Worm (Caenorhabditis elegans) whole organism, L1 larva: Measurements from ENCODE around the gene pars-1.

Experiments
- C04F5.9 ChIP-seq: sonication (generic microtip); optimal IDR thresholded peaks from 2 replicates; lab custom pipeline; 2016; ENCODE audit warnings: missing genetic modification characterization, missing compliant biosample characterization
- alr-1 ChIP-seq: fragments of 200-800 bp; sonication (Bioruptor generic); optimal IDR thresholded peaks from 2 replicates; lab custom pipeline; 2018; ENCODE audit warnings: borderline replicate concordance, mild to moderate bottlenecking, missing genetic modification characterization, missing compliant biosample characterization
- blmp-1 ChIP-seq: fragments of 150-350 bp; optimal IDR thresholded peaks from 2 replicates; lab custom pipeline; 2014; ENCODE audit warnings: missing biosample characterization, missing genetic modification characterization
- ceh-63 ChIP-seq: fragments of 200-800 bp; sonication (Bioruptor generic); optimal IDR thresholded peaks from 2 replicates; lab custom pipeline; 2018; ENCODE audit warnings: mild to moderate bottlenecking, missing genetic modification characterization, missing compliant biosample characterization
- ceh-88 ChIP-seq: fragments of 200-800 bp; sonication (Bioruptor generic); IDR thresholded peaks from 2 replicates; pipeline ENCODE4 v1.3.6; 2022; ENCODE audit warnings: missing genetic modification characterization, missing compliant biosample characterization
- ceh-90 ChIP-seq: sonication (generic microtip); optimal IDR thresholded peaks from 2 replicates; lab custom pipeline; 2016; ENCODE audit warnings: missing genetic modification characterization, missing compliant biosample characterization
- ces-1 ChIP-seq: fragments of 150-350 bp; optimal IDR thresholded peaks from 2 replicates; lab custom pipeline; 2014; ENCODE audit warnings: missing biosample characterization, missing genetic modification reagents, missing genetic modification characterization
- efl-1 ChIP-seq, 4 experiments: fragments of 150-350 bp; optimal IDR thresholded peaks in 3 of 4; peaks in 1 of 4; 1 replicate in 1 of 4; 2 replicates in 3 of 4; lab custom pipeline; 2014; ENCODE audit warnings: missing biosample characterization in 2 of 4, missing genetic modification characterization in 2 of 4, missing genetic modification reagents in 2 of 4
- efl-3 ChIP-seq: fragments of 200-800 bp; sonication (Bioruptor generic); optimal IDR thresholded peaks from 2 replicates; lab custom pipeline; 2018; ENCODE audit warnings: mild to moderate bottlenecking, missing genetic modification characterization, missing compliant biosample characterization
- egl-13 ChIP-seq: sonication (generic microtip); optimal IDR thresholded peaks from 2 replicates; lab custom pipeline; 2016; ENCODE audit warnings: missing genotype, missing genetic modification reagents, missing genetic modification characterization, missing compliant biosample characterization
- egl-27 ChIP-seq, 2 experiments: fragments of 150-350 bp in 1 of 2; sonication (generic microtip); optimal IDR thresholded peaks; 3 replicates each; lab custom pipeline; 2017 to 2018; ENCODE audit warnings: missing biosample characterization in 2 of 2, missing genetic modification characterization in 2 of 2, missing genetic modification reagents in 2 of 2
- elt-2 ChIP-seq: sonication (generic microtip); optimal IDR thresholded peaks from 2 replicates; lab custom pipeline; 2016; ENCODE audit warnings: missing genetic modification characterization, mild to moderate bottlenecking, inconsistent platforms, missing compliant biosample characterization, missing genetic modification reagents
- elt-3 ChIP-seq, 6 experiments: fragments of 150-350 bp in 1 of 6; sonication (generic microtip); optimal IDR thresholded peaks; 2 replicates each; lab custom pipeline; 2017 to 2018; ENCODE audit warnings: missing biosample characterization in 6 of 6, missing genetic modification characterization in 6 of 6, inconsistent platforms in 1 of 6
- fkh-8 ChIP-seq: sonication (generic microtip); optimal IDR thresholded peaks from 2 replicates; lab custom pipeline; 2016; ENCODE audit warnings: mild to moderate bottlenecking, missing genetic modification characterization, missing compliant biosample characterization
- fos-1 ChIP-seq: fragments of 150-350 bp; optimal IDR thresholded peaks from 2 replicates; lab custom pipeline; 2014; ENCODE audit warnings: missing biosample characterization, missing genetic modification characterization
- grh-1 ChIP-seq: fragments of 200-800 bp; sonication (Bioruptor generic); IDR thresholded peaks from 2 replicates; pipeline ENCODE4 v1.3.6; 2022; ENCODE audit warnings: missing genetic modification reagents, missing genetic modification characterization, missing compliant biosample characterization
- hpl-2 ChIP-seq: fragments of 150-350 bp; optimal IDR thresholded peaks from 2 replicates; lab custom pipeline; 2014; ENCODE audit warnings: missing biosample characterization, missing genetic modification reagents, missing genetic modification characterization
- irx-1 ChIP-seq: sonication (generic microtip); optimal IDR thresholded peaks from 2 replicates; lab custom pipeline; 2016; ENCODE audit warnings: missing genetic modification characterization, missing compliant biosample characterization
- isw-1 ChIP-seq: fragments of 200-800 bp; sonication (Bioruptor generic); IDR thresholded peaks from 2 replicates; pipeline ENCODE4 v1.3.6; 2022; ENCODE audit warnings: missing genetic modification characterization, missing compliant biosample characterization
- jun-1 ChIP-seq: fragments of 150-350 bp; optimal IDR thresholded peaks from 2 replicates; lab custom pipeline; 2014; ENCODE audit warnings: missing biosample characterization, missing genetic modification reagents, missing genetic modification characterization
- lin-14 ChIP-seq: fragments of 200-800 bp; sonication (Bioruptor generic); optimal IDR thresholded peaks from 2 replicates; lab custom pipeline; 2018; ENCODE audit warnings: mild to moderate bottlenecking, missing genetic modification characterization, moderate library complexity, missing compliant biosample characterization
- lin-39 ChIP-seq: fragments of 150-350 bp; optimal IDR thresholded peaks from 2 replicates; lab custom pipeline; 2014; ENCODE audit warnings: missing biosample characterization, missing genetic modification reagents, missing genetic modification characterization
- mdl-1 ChIP-seq, 2 experiments: fragments of 150-350 bp; optimal IDR thresholded peaks; 2 replicates each; lab custom pipeline; 2014 to 2017; ENCODE audit warnings: missing biosample characterization in 2 of 2, missing genetic modification characterization in 2 of 2, inconsistent platforms in 1 of 2
- mep-1 ChIP-seq: fragments of 150-350 bp; optimal IDR thresholded peaks from 2 replicates; lab custom pipeline; 2014; ENCODE audit warnings: missing biosample characterization, missing genetic modification characterization
- nhr-20 ChIP-seq: sonication (generic microtip); optimal IDR thresholded peaks from 2 replicates; lab custom pipeline; 2016; ENCODE audit warnings: mild to moderate bottlenecking, missing genetic modification characterization, missing compliant biosample characterization
- nhr-237 ChIP-seq: fragments of 150-350 bp; optimal IDR thresholded peaks from 2 replicates; lab custom pipeline; 2014; ENCODE audit warnings: missing biosample characterization, missing genetic modification characterization
- nhr-47 ChIP-seq: sonication (generic microtip); optimal IDR thresholded peaks from 2 replicates; lab custom pipeline; 2016; ENCODE audit warnings: mild to moderate bottlenecking, missing genetic modification characterization, moderate library complexity, missing compliant biosample characterization
- nhr-76 ChIP-seq: sonication (generic microtip); optimal IDR thresholded peaks from 2 replicates; lab custom pipeline; 2017; ENCODE audit warnings: missing biosample characterization, missing genetic modification characterization
- nhr-77 ChIP-seq: fragments of 150-350 bp; optimal IDR thresholded peaks from 2 replicates; lab custom pipeline; 2014; ENCODE audit warnings: missing biosample characterization, missing genetic modification characterization
- nhr-84 ChIP-seq: sonication (generic microtip); optimal IDR thresholded peaks from 2 replicates; lab custom pipeline; 2017; ENCODE audit warnings: missing biosample characterization, missing genetic modification characterization
- pax-3 ChIP-seq: fragments of 200-800 bp; sonication (Bioruptor generic); optimal IDR thresholded peaks from 2 replicates; lab custom pipeline; 2018; ENCODE audit warnings: mild to moderate bottlenecking, missing genetic modification characterization, moderate library complexity, missing compliant biosample characterization
- pqm-1 ChIP-seq: sonication (generic microtip); optimal IDR thresholded peaks from 3 replicates; lab custom pipeline; 2017; ENCODE audit warnings: missing biosample characterization, missing genetic modification characterization
- rnt-1 ChIP-seq: sonication (generic microtip); optimal IDR thresholded peaks from 2 replicates; lab custom pipeline; 2016; ENCODE audit warnings: mild to moderate bottlenecking, missing genetic modification characterization, moderate library complexity, missing compliant biosample characterization
- snpc-4 ChIP-seq: fragments of 150-350 bp; optimal IDR thresholded peaks from 2 replicates; lab custom pipeline; 2014; ENCODE audit warnings: missing biosample characterization, missing genetic modification characterization
- sox-4 ChIP-seq: sonication (generic microtip); optimal IDR thresholded peaks from 2 replicates; lab custom pipeline; 2016; ENCODE audit warnings: missing genetic modification characterization, missing compliant biosample characterization
- sptf-1 ChIP-seq: fragments of 150-350 bp; optimal IDR thresholded peaks from 2 replicates; lab custom pipeline; 2014; ENCODE audit warnings: missing biosample characterization, missing genetic modification characterization
- sup-37 ChIP-seq: fragments of 200-800 bp; sonication (Bioruptor generic); optimal IDR thresholded peaks from 2 replicates; lab custom pipeline; 2018; ENCODE audit warnings: mild to moderate bottlenecking, missing genetic modification characterization, missing compliant biosample characterization
- swsn-7 ChIP-seq: sonication (generic microtip); optimal IDR thresholded peaks from 2 replicates; lab custom pipeline; 2016; ENCODE audit warnings: missing genetic modification characterization, missing compliant biosample characterization
- tlp-1 ChIP-seq: fragments of 150-350 bp; optimal IDR thresholded peaks from 2 replicates; lab custom pipeline; 2014; ENCODE audit warnings: missing biosample characterization, missing genetic modification characterization
- unc-130 ChIP-seq: fragments of 150-350 bp; optimal IDR thresholded peaks from 2 replicates; lab custom pipeline; 2017; ENCODE audit warnings: missing biosample characterization, missing genetic modification characterization, inconsistent platforms
- unc-62 ChIP-seq: fragments of 150-350 bp; optimal IDR thresholded peaks from 2 replicates; lab custom pipeline; 2014; ENCODE audit warnings: missing biosample characterization, missing genetic modification reagents, missing genetic modification characterization
- zag-1 ChIP-seq: fragments of 150-350 bp; optimal IDR thresholded peaks from 2 replicates; lab custom pipeline; 2014; ENCODE audit warnings: missing biosample characterization, missing genetic modification characterization
- zip-4 ChIP-seq: fragments of 200-800 bp; sonication (Bioruptor generic); optimal IDR thresholded peaks from 2 replicates; lab custom pipeline; 2018; ENCODE audit warnings: mild to moderate bottlenecking, missing genetic modification characterization, moderate library complexity, missing compliant biosample characterization

Gene pars-1

DNA sequence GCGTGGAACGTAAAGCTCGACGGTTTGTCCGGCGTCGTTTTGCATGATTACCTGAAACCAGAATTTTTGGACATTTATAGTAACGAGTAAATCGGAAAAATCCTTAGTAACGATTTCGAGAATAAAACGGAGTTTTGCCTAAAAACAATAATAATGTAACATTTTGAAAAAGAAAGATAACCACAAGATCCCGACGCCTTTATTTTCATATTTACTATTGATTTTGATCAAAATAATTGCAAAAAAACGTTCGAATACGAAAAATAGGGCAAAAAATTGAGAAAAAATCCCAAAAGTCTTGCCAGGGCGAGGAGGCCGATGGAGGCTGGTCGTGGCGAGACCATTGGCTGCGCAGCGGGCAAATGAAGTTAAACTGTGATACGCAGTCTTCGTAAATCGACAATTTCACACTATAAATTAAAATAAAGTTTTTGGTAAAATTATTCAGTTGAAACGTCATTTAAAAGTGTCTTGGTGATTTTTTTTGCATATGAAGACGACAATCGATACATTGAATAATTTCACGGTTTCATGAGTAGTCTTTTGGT, 49.2 kb upstream of the pars-1 start, which contains the start of gene rps-21 (continued):
- TF ChIP-seq mdl-1 (tag; optimal IDR thresholded peaks at IDR 0.05; lab: Kevin White, UChicago) (peak in 1 of 2 experiments; percentile 48), alr-1 (no peak), nhr-84 (tag; lab: Kevin White, UChicago) (no peak), pax-3 (tag; lab: Kevin White, UChicago) (peak; percentile 60), irx-1 (tag; lab: Kevin White, UChicago) (peak; percentile 49), ceh-88 (GFP tag; lab: Robert Waterston, UW) (0 out of 2 replicates have a peak, but pooled peaks have one; percentile 9), pqm-1 (tag; lab: Kevin White, UChicago) (no peak), nhr-76 (tag; lab: Kevin White, UChicago) (no peak), sup-37 (GFP tag; lab: Kevin White, UChicago) (no peak), jun-1 (tag; lab: Kevin White, UChicago) (peak; percentile 73), egl-27 (tag; optimal IDR thresholded peaks at IDR 0.05; lab: Kevin White, UChicago) (peak; percentile 10 to 63), unc-62 (GFP tag; lab: Kevin White, UChicago) (no peak), swsn-7 (tag; lab: Kevin White, UChicago) (peak; percentile 80), sptf-1 (no peak), lin-39 (tag; lab: Kevin White, UChicago) (no peak), grh-1 (peak; percentile 63), ceh-63 (GFP tag; lab: Kevin White, UChicago) (no peak), tlp-1 (tag; lab: Kevin White, UChicago) (no peak), mep-1 (peak; percentile 80), elt-2 (tag; lab: Kevin White, UChicago) (no peak), ceh-90 (tag; lab: Kevin White, UChicago) (no peak), elt-3 (tag; optimal IDR thresholded peaks at IDR 0.05; lab: Kevin White, UChicago) (peak in 2 of 6 experiments; percentile 53 to 62), nhr-20 (peak; percentile 88), sox-4 (peak; percentile 25), hpl-2 (peak; percentile 10), fos-1 (tag; lab: Kevin White, UChicago) (peak; percentile 43), nhr-47 (tag; lab: Kevin White, UChicago) (peak; percentile 84), zip-4 (peak; percentile 27), isw-1 (peak; percentile 85), rnt-1 (peak; percentile 82), nhr-77 (tag; lab: Kevin White, UChicago) (peak; percentile 79), blmp-1 (tag; lab: Kevin White, UChicago) (peak; percentile 70), C04F5.9 (tag; lab: Kevin White, UChicago) (peak; percentile 71), fkh-8 (tag; lab: Kevin White, UChicago) (peak; percentile 76), efl-1 (optimal IDR thresholded peaks at IDR 0.05; lab: Kevin White, UChicago) (peak; percentile 86 to 88), efl-1 (GFP tag; optimal IDR thresholded peaks at IDR 0.05 in 1 of 2; lab: Kevin White, UChicago) (peak; percentile 78 to 98), snpc-4 (tag; lab: Kevin White, UChicago) (peak; percentile 55), unc-130 (tag; lab: Kevin White, UChicago) (peak; percentile 70), ces-1 (no peak), egl-13 (tag; lab: Kevin White, UChicago) (peak; percentile 22), nhr-237 (tag; lab: Kevin White, UChicago) (peak; percentile 55), zag-1 (tag; lab: Kevin White, UChicago) (no peak), efl-3 (GFP tag; lab: Kevin White, UChicago) (no peak), lin-14 (GFP tag; lab: Kevin White, UChicago) (peak; percentile 76)
